Worm (Caenorhabditis elegans): ENCODE data around the gene mbk-2.

DNA sequence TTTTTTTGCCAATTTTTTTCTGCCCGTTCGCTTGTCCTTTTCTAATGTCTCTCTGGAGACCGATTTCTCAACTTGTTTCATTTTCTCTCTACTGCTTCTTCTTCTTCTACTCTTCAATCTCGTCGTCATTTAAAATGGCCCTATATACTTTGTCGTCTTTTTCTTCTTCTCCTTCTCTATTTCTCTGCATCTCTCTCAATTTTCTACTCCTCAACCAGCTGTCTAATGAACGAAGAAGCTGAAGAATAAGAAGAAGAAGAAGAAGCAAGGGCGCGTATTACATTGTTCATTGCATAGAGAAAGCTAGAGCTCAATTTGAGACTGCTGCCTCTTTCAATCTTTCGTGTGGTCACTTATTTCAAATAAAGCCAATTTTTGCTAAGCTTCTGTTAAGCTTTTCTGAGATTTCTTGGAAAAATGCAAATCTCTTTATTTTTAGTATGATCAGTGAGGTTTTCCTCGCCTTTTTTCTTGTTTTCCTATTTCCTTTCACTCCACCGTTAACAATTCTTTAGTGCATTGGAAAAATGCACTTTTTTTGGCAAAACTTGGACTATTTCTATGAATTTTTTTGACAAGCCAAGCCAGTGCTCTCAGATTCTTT lies 6.9 kb downstream of the mbk-2 start:
- TF ChIP-seq unc-39 (tag; optimal IDR thresholded peaks at IDR 0.05) (no peak), elt-3 (tag; optimal IDR thresholded peaks at IDR 0.05) (no peak), snpc-4 (tag; optimal IDR thresholded peaks at IDR 0.05) (no peak), sem-2 (GFP tag; optimal IDR thresholded peaks at IDR 0.05) (no peak), lsy-2 (tag; optimal IDR thresholded peaks at IDR 0.05) (no peak), ceh-43 (GFP tag; optimal IDR thresholded peaks at IDR 0.05) (no peak)
